Worm (Caenorhabditis elegans): ENCODE results near the gene F02C12.2.

ce11 chrX:13379072-13379471 is 20.0 kb downstream of the F02C12.2 start:
- no peak for TF ChIP-seq pqm-1 (tag; optimal IDR thresholded peaks at IDR 0.05)
- TF ChIP-seq lin-15B (tag; optimal IDR thresholded peaks at IDR 0.05): no peak

Data from whole organism, L4 larva.